Worm (Caenorhabditis elegans) whole organism, early embryonic: ENCODE data around the gene srz-29.

Experiments used
- F13C5.2 ChIP-seq: sonication (generic microtip); optimal IDR thresholded peaks from 2 replicates; lab custom pipeline; 2017; ENCODE audit warnings: mild to moderate bottlenecking, missing genetic modification characterization, inconsistent platforms, missing compliant biosample characterization
- ama-1 ChIP-seq: fragments of 150-350 bp; optimal IDR thresholded peaks from 2 replicates; lab custom pipeline; 2014
- ets-7 ChIP-seq: sonication (generic microtip); optimal IDR thresholded peaks from 2 replicates; lab custom pipeline; 2016; ENCODE audit warnings: missing genotype, missing genetic modification characterization, missing compliant biosample characterization
- flt-1 ChIP-seq: fragments of 200-800 bp; sonication (Bioruptor generic); IDR thresholded peaks from 2 replicates; pipeline ENCODE4 v1.3.6; 2022; ENCODE audit warnings: missing genetic modification characterization, missing compliant biosample characterization
- hnd-1 ChIP-seq: sonication (generic microtip); optimal IDR thresholded peaks from 2 replicates; lab custom pipeline; 2016; ENCODE audit warnings: missing genetic modification characterization, missing compliant biosample characterization
- pes-1 ChIP-seq: fragments of 200-800 bp; sonication (Bioruptor generic); IDR thresholded peaks from 2 replicates; pipeline ENCODE4 v1.3.6; 2022; ENCODE audit warnings: missing genetic modification reagents, missing genetic modification characterization, missing compliant biosample characterization
- scrt-1 ChIP-seq: fragments of 200-800 bp; sonication (Bioruptor generic); IDR thresholded peaks from 2 replicates; pipeline ENCODE4 v1.3.6; 2022; ENCODE audit warnings: missing genetic modification characterization, missing compliant biosample characterization
- tbx-11 ChIP-seq: fragments of 200-800 bp; sonication (Bioruptor generic); IDR thresholded peaks from 2 replicates; pipeline ENCODE4 v1.3.6; 2022; ENCODE audit warnings: missing genetic modification characterization, missing compliant biosample characterization

- TF ChIP-seq tbx-11 (GFP tag; lab: Robert Waterston, UW): no peak
- no peak for TF ChIP-seq pes-1 (GFP tag; lab: Robert Waterston, UW)
- no peak for TF ChIP-seq F13C5.2 (tag; lab: Kevin White, UChicago)
- no peak for TF ChIP-seq ets-7 (tag; lab: Kevin White, UChicago)
- TF ChIP-seq ama-1 (lab: Kevin White, UChicago): no peak
- no peak for TF ChIP-seq flt-1 (GFP tag; lab: Robert Waterston, UW)
- TF ChIP-seq hnd-1 (tag; lab: Kevin White, UChicago): no peak
- no peak for TF ChIP-seq scrt-1
These were observed 1.8 kb upstream of the srz-29 start, which contains the start of gene ule-4 for ce11 chrIV:13647558-13647957.
